Worm (Caenorhabditis elegans) whole organism, young adult: Measurements from ENCODE around the gene C16H3.3.

ENCODE experiments used
- B0019.2 ChIP-seq: fragments of 200-800 bp; sonication (Bioruptor generic); conservative IDR thresholded peaks from 2 replicates; pipeline ENCODE4 v1.3.6; 2022; ENCODE audit warnings: missing genetic modification reagents, missing genetic modification characterization, missing compliant biosample characterization
- C06A6.2 ChIP-seq: fragments of 200-800 bp; sonication (Bioruptor generic); conservative IDR thresholded peaks from 2 replicates; pipeline ENCODE4 v1.3.6; 2022; ENCODE audit warnings: missing genetic modification characterization, missing compliant biosample characterization
- F23B12.7 ChIP-seq: sonication (generic microtip); optimal IDR thresholded peaks from 2 replicates; lab custom pipeline; 2017; ENCODE audit warnings: missing genetic modification characterization, mild to moderate bottlenecking, missing compliant biosample characterization, antibody characterized with exemption, moderate library complexity; ENCODE audit not compliant: insufficient read depth
- F55B11.4 ChIP-seq: sonication (generic microtip); optimal IDR thresholded peaks from 2 replicates; lab custom pipeline; 2016; ENCODE audit warnings: missing compliant biosample characterization, missing genetic modification characterization, borderline replicate concordance; ENCODE audit not compliant: insufficient read depth
- T26A5.8 ChIP-seq: sonication (generic microtip); optimal IDR thresholded peaks from 2 replicates; lab custom pipeline; 2016; ENCODE audit warnings: missing genetic modification characterization, missing compliant biosample characterization
- Y53G8AR.9 ChIP-seq: fragments of 200-800 bp; sonication (Bioruptor generic); conservative IDR thresholded peaks from 2 replicates; pipeline ENCODE4 v1.3.6; 2022; ENCODE audit warnings: missing genetic modification reagents, missing genetic modification characterization, missing compliant biosample characterization
- Y56A3A.18 ChIP-seq: fragments of 200-800 bp; sonication (Bioruptor generic); IDR thresholded peaks from 2 replicates; pipeline ENCODE4 v1.3.6; 2022; ENCODE audit warnings: missing genetic modification reagents, missing genetic modification characterization, missing compliant biosample characterization
- Y67H2A.10 ChIP-seq: fragments of 200-800 bp; sonication (Bioruptor generic); conservative IDR thresholded peaks from 2 replicates; pipeline ENCODE4 v1.3.6; 2022; ENCODE audit warnings: missing genetic modification reagents, missing genetic modification characterization, missing compliant biosample characterization
- ZK185.1 ChIP-seq: sonication (generic microtip); optimal IDR thresholded peaks from 2 replicates; lab custom pipeline; 2016; ENCODE audit warnings: mild to moderate bottlenecking, missing genetic modification characterization, missing compliant biosample characterization; ENCODE audit not compliant: poor library complexity, severe bottlenecking
- akir-1 ChIP-seq: fragments of 200-800 bp; sonication (Bioruptor generic); optimal IDR thresholded peaks from 2 replicates; lab custom pipeline; 2018; ENCODE audit warnings: mild to moderate bottlenecking, missing genetic modification characterization, moderate library complexity, missing compliant biosample characterization
- ama-1 ChIP-seq, 3 experiments: fragments of 150-350 bp in 1 of 3; sonication (generic microtip) in 2 of 3; optimal IDR thresholded peaks; 2 replicates each; lab custom pipeline; 2014 to 2018; ENCODE audit warnings: missing biosample characterization in 2 of 3, missing genetic modification characterization in 2 of 3, missing genetic modification reagents in 2 of 3
- aptf-2 ChIP-seq: fragments of 200-800 bp; sonication (Bioruptor generic); conservative IDR thresholded peaks from 2 replicates; pipeline ENCODE4 v1.3.6; 2022; ENCODE audit warnings: missing genetic modification reagents, missing genetic modification characterization, missing compliant biosample characterization
- aptf-3 ChIP-seq: fragments of 200-800 bp; sonication (Bioruptor generic); IDR thresholded peaks from 2 replicates; pipeline ENCODE4 v1.3.6; 2022; ENCODE audit warnings: missing genetic modification characterization, missing compliant biosample characterization
- athp-1 ChIP-seq: sonication (generic microtip); optimal IDR thresholded peaks from 2 replicates; lab custom pipeline; 2017; ENCODE audit warnings: mild to moderate bottlenecking, missing genetic modification characterization, missing compliant biosample characterization
- attf-5 ChIP-seq: fragments of 200-800 bp; sonication (Bioruptor generic); optimal IDR thresholded peaks from 2 replicates; lab custom pipeline; 2018; ENCODE audit warnings: mild to moderate bottlenecking, missing genetic modification characterization, missing compliant biosample characterization
- bed-1 ChIP-seq: fragments of 200-800 bp; sonication (Bioruptor generic); IDR thresholded peaks from 2 replicates; pipeline ENCODE4 v1.3.6; 2022; ENCODE audit warnings: missing genetic modification reagents, missing genetic modification characterization, missing compliant biosample characterization
- ccch-3 ChIP-seq: fragments of 200-800 bp; sonication (Bioruptor generic); optimal IDR thresholded peaks from 2 replicates; lab custom pipeline; 2018; ENCODE audit warnings: mild to moderate bottlenecking, missing genetic modification characterization, missing compliant biosample characterization
- ceh-100 ChIP-seq: fragments of 200-800 bp; sonication (Bioruptor generic); IDR thresholded peaks from 2 replicates; pipeline ENCODE4 v1.3.6; 2022; ENCODE audit warnings: missing genetic modification reagents, missing genetic modification characterization, missing compliant biosample characterization
- ceh-79 ChIP-seq: sonication (generic microtip); optimal IDR thresholded peaks from 2 replicates; lab custom pipeline; 2017; ENCODE audit warnings: mild to moderate bottlenecking, missing genetic modification characterization, missing compliant biosample characterization
- chd-7 ChIP-seq: sonication (generic microtip); optimal IDR thresholded peaks from 2 replicates; lab custom pipeline; 2016; ENCODE audit warnings: mild to moderate bottlenecking, missing genetic modification characterization, moderate library complexity, missing compliant biosample characterization
- die-1 ChIP-seq: sonication (generic microtip); optimal IDR thresholded peaks from 2 replicates; lab custom pipeline; 2016; ENCODE audit warnings: missing genotype, mild to moderate bottlenecking, missing genetic modification characterization, missing compliant biosample characterization
- dox-1 ChIP-seq: fragments of 200-800 bp; sonication (Bioruptor generic); IDR thresholded peaks from 2 replicates; pipeline ENCODE4 v1.3.6; 2022; ENCODE audit warnings: missing genetic modification reagents, missing genetic modification characterization, missing compliant biosample characterization
- dpff-1 ChIP-seq: sonication (generic microtip); optimal IDR thresholded peaks from 2 replicates; lab custom pipeline; 2017; ENCODE audit warnings: mild to moderate bottlenecking, missing genetic modification characterization, missing compliant biosample characterization
- egl-18 ChIP-seq: fragments of 200-800 bp; sonication (Bioruptor generic); IDR thresholded peaks from 2 replicates; pipeline ENCODE4 v1.3.6; 2022; ENCODE audit warnings: missing genetic modification reagents, missing genetic modification characterization, missing compliant biosample characterization
- egl-44 ChIP-seq: fragments of 200-800 bp; sonication (Bioruptor generic); IDR thresholded peaks from 2 replicates; pipeline ENCODE4 v1.3.6; 2022; ENCODE audit warnings: missing genetic modification reagents, missing genetic modification characterization, missing compliant biosample characterization
- ets-4 ChIP-seq: fragments of 200-800 bp; sonication (Bioruptor generic); optimal IDR thresholded peaks from 2 replicates; lab custom pipeline; 2018; ENCODE audit warnings: mild to moderate bottlenecking, missing genetic modification characterization, missing compliant biosample characterization
- hlh-12 ChIP-seq: sonication (generic microtip); optimal IDR thresholded peaks from 2 replicates; lab custom pipeline; 2016; ENCODE audit warnings: missing genetic modification characterization, missing compliant biosample characterization
- hmg-1.2 ChIP-seq: fragments of 200-800 bp; sonication (Bioruptor generic); IDR thresholded peaks from 2 replicates; pipeline ENCODE4 v1.3.6; 2022; ENCODE audit warnings: missing genetic modification reagents, missing genetic modification characterization, missing compliant biosample characterization
- hmg-20 ChIP-seq: fragments of 200-800 bp; sonication (Bioruptor generic); IDR thresholded peaks from 2 replicates; pipeline ENCODE4 v1.3.6; 2022; ENCODE audit warnings: missing genetic modification reagents, missing genetic modification characterization, missing compliant biosample characterization
- hrde-1 ChIP-seq: sonication (generic microtip); optimal IDR thresholded peaks from 2 replicates; lab custom pipeline; 2016; ENCODE audit warnings: missing genetic modification characterization, mild to moderate bottlenecking, missing compliant biosample characterization, moderate library complexity, missing genotype, missing genetic modification reagents, borderline replicate concordance
- let-526 ChIP-seq: fragments of 200-800 bp; sonication (Bioruptor generic); IDR thresholded peaks from 2 replicates; pipeline ENCODE4 v1.3.6; 2022; ENCODE audit warnings: missing genetic modification reagents, missing genetic modification characterization, missing compliant biosample characterization
- lin-35 ChIP-seq, 3 experiments: fragments of 150-350 bp in 2 of 3; sonication (generic microtip) in 1 of 3; optimal IDR thresholded peaks; 2 replicates each; lab custom pipeline; 2014 to 2018; ENCODE audit warnings: missing biosample characterization in 3 of 3, missing genetic modification characterization in 3 of 3, missing genetic modification reagents in 3 of 3
- lin-40 ChIP-seq: sonication (generic microtip); optimal IDR thresholded peaks from 2 replicates; lab custom pipeline; 2016; ENCODE audit warnings: missing genetic modification characterization, mild to moderate bottlenecking, missing compliant biosample characterization, missing genotype, missing genetic modification reagents
- madf-10 ChIP-seq: sonication (generic microtip); optimal IDR thresholded peaks from 2 replicates; lab custom pipeline; 2016; ENCODE audit warnings: mild to moderate bottlenecking, missing genetic modification characterization, missing compliant biosample characterization
- mes-4 ChIP-seq: sonication (generic microtip); optimal IDR thresholded peaks from 2 replicates; lab custom pipeline; 2016; ENCODE audit warnings: missing genotype, missing genetic modification characterization, missing compliant biosample characterization
- mxl-1 ChIP-seq: sonication (generic microtip); optimal IDR thresholded peaks from 2 replicates; lab custom pipeline; 2016; ENCODE audit warnings: missing genetic modification characterization, missing compliant biosample characterization
- nfya-2 ChIP-seq: fragments of 200-800 bp; sonication (Bioruptor generic); IDR thresholded peaks from 2 replicates; pipeline ENCODE4 v1.3.6; 2022; ENCODE audit warnings: missing genetic modification reagents, missing genetic modification characterization, missing compliant biosample characterization
- nhr-27 ChIP-seq: fragments of 200-800 bp; sonication (Bioruptor generic); optimal IDR thresholded peaks from 2 replicates; lab custom pipeline; 2018; ENCODE audit warnings: mild to moderate bottlenecking, missing genetic modification characterization, moderate library complexity, missing compliant biosample characterization
- nhr-90 ChIP-seq: sonication (generic microtip); optimal IDR thresholded peaks from 2 replicates; lab custom pipeline; 2016; ENCODE audit warnings: missing genotype, mild to moderate bottlenecking, missing genetic modification characterization, missing compliant biosample characterization
- sea-2 ChIP-seq: fragments of 200-800 bp; sonication (Bioruptor generic); IDR thresholded peaks from 2 replicates; pipeline ENCODE4 v1.3.6; 2022; ENCODE audit warnings: missing genetic modification characterization, missing compliant biosample characterization
- snpc-1.1 ChIP-seq: sonication (generic microtip); optimal IDR thresholded peaks from 2 replicates; lab custom pipeline; 2017; ENCODE audit warnings: missing genetic modification characterization, mild to moderate bottlenecking, missing compliant biosample characterization, antibody characterized with exemption, moderate library complexity, missing genotype, missing genetic modification reagents; ENCODE audit not compliant: insufficient read depth
- tbp1 ChIP-seq: fragments of 200-800 bp; sonication (Bioruptor generic); optimal IDR thresholded peaks from 2 replicates; lab custom pipeline; 2018; ENCODE audit warnings: mild to moderate bottlenecking, missing genetic modification characterization, missing compliant biosample characterization
- tbx-9 ChIP-seq: sonication (generic microtip); optimal IDR thresholded peaks from 2 replicates; lab custom pipeline; 2016; ENCODE audit warnings: borderline replicate concordance, missing genetic modification characterization, inconsistent platforms, missing compliant biosample characterization
- unc-130 ChIP-seq: sonication (generic microtip); optimal IDR thresholded peaks from 2 replicates; lab custom pipeline; 2016; ENCODE audit warnings: missing genetic modification reagents, missing genetic modification characterization, missing compliant biosample characterization
- zfh-2 ChIP-seq: fragments of 200-800 bp; sonication (Bioruptor generic); conservative IDR thresholded peaks from 2 replicates; pipeline ENCODE4 v1.3.6; 2022; ENCODE audit warnings: missing genetic modification reagents, missing genetic modification characterization, missing compliant biosample characterization
- zim-3 ChIP-seq: sonication (generic microtip); optimal IDR thresholded peaks from 2 replicates; lab custom pipeline; 2017; ENCODE audit warnings: mild to moderate bottlenecking, missing genetic modification characterization, moderate library complexity, missing compliant biosample characterization
- ztf-18 ChIP-seq: sonication (generic microtip); optimal IDR thresholded peaks from 2 replicates; lab custom pipeline; 2016; ENCODE audit warnings: missing genotype, mild to moderate bottlenecking, missing genetic modification characterization, missing compliant biosample characterization
- ztf-26 ChIP-seq: sonication (generic microtip); optimal IDR thresholded peaks from 2 replicates; lab custom pipeline; 2017; ENCODE audit warnings: missing genetic modification characterization, missing compliant biosample characterization
- ztf-28 ChIP-seq: fragments of 200-800 bp; sonication (Bioruptor generic); IDR thresholded peaks from 2 replicates; pipeline ENCODE4 v1.3.6; 2022; ENCODE audit warnings: missing genetic modification reagents, missing genetic modification characterization, missing compliant biosample characterization

C16H3.3 gene

ce11 chrX:17636326-17636735 lies 26.5 kb upstream of the C16H3.3 start (continued):
- TF ChIP-seq F55B11.4 (no peak), tbp1 (GFP tag; lab: Kevin White, UChicago) (peak; percentile 14), nfya-2 (GFP tag; lab: Robert Waterston, UW) (no peak), ccch-3 (GFP tag; lab: Kevin White, UChicago) (no peak), Y67H2A.10 (no peak), ets-4 (GFP tag; lab: Kevin White, UChicago) (no peak), T26A5.8 (no peak), hmg-20 (no peak), ztf-18 (tag; lab: Kevin White, UChicago) (no peak), sea-2 (GFP tag; lab: Robert Waterston, UW) (no peak), dpff-1 (tag; lab: Kevin White, UChicago) (no peak), zfh-2 (GFP tag; lab: Robert Waterston, UW) (no peak), die-1 (tag; lab: Kevin White, UChicago) (no peak), B0019.2 (GFP tag; lab: Robert Waterston, UW) (no peak), ZK185.1 (no peak), ztf-26 (tag; lab: Kevin White, UChicago) (peak; percentile 9), athp-1 (tag; lab: Kevin White, UChicago) (no peak), aptf-2 (no peak), bed-1 (no peak), lin-40 (tag; lab: Kevin White, UChicago) (peak; percentile 57), ceh-100 (no peak), egl-18 (GFP tag; lab: Robert Waterston, UW) (no peak), madf-10 (tag; lab: Kevin White, UChicago) (peak; percentile 12), let-526 (no peak), zim-3 (tag; lab: Kevin White, UChicago) (no peak), dox-1 (GFP tag; lab: Robert Waterston, UW) (0 out of 2 replicates have a peak, but pooled peaks have one; percentile 32), akir-1 (GFP tag; lab: Kevin White, UChicago) (no peak), hmg-1.2 (GFP tag; lab: Robert Waterston, UW) (no peak), tbx-9 (no peak), unc-130 (GFP tag; lab: Kevin White, UChicago) (no peak), nhr-27 (tag; lab: Kevin White, UChicago) (no peak), nhr-90 (tag; lab: Kevin White, UChicago) (peak; percentile 26), Y53G8AR.9 (GFP tag; lab: Robert Waterston, UW) (no peak), ama-1 (optimal IDR thresholded peaks at IDR 0.05; lab: Kevin White, UChicago) (no peak), ama-1 (GFP tag; optimal IDR thresholded peaks at IDR 0.05; lab: Kevin White, UChicago) (no peak), hlh-12 (no peak), aptf-3 (GFP tag; lab: Robert Waterston, UW) (no peak), ceh-79 (tag; lab: Kevin White, UChicago) (no peak), attf-5 (GFP tag; lab: Kevin White, UChicago) (peak; percentile 15), egl-44 (GFP tag; lab: Robert Waterston, UW) (no peak)

DNA sequence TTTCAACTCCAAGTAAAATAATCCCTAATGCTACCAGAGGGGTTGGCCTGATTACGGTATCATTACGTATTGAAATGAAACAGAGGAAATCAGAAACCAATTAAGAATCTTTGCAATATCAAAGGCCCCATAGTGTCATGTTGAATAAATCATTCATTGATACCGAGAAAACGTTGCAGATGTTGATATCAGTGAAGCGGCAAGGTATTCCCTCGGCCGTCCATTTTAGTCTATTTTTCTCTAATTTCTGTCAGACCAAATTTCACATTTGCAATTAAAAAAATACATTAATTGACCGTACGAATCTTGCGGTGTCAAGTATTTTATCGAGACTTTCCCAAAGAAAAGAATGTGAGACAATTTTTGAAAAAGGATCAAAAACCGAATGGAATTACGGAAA lies 24.4 kb upstream of the C16H3.3 start:
- TF ChIP-seq F23B12.7 (no peak), snpc-1.1 (tag; lab: Kevin White, UChicago) (no peak), ceh-100 (no peak), Y56A3A.18 (GFP tag; lab: Robert Waterston, UW) (no peak), ztf-26 (tag; lab: Kevin White, UChicago) (no peak), mxl-1 (no peak), ztf-28 (no peak), hrde-1 (no peak), lin-35 (GFP tag; optimal IDR thresholded peaks at IDR 0.05; lab: Kevin White, UChicago) (no peak), die-1 (tag; lab: Kevin White, UChicago) (no peak), dox-1 (GFP tag; lab: Robert Waterston, UW) (no peak), mes-4 (tag; lab: Kevin White, UChicago) (no peak), chd-7 (tag; lab: Kevin White, UChicago) (no peak), C06A6.2 (no peak), T26A5.8 (no peak)
